Worm (Caenorhabditis elegans) whole organism, young adult: ENCODE measurements around the gene paqr-3.

Experiments used
- B0019.2 ChIP-seq: fragments of 200-800 bp; sonication (Bioruptor generic); conservative IDR thresholded peaks from 2 replicates; pipeline ENCODE4 v1.3.6; 2022; ENCODE audit warnings: missing genetic modification reagents, missing genetic modification characterization, missing compliant biosample characterization
- B0035.1 ChIP-seq: sonication (generic microtip); optimal IDR thresholded peaks from 2 replicates; lab custom pipeline; 2016; ENCODE audit warnings: missing genetic modification characterization, mild to moderate bottlenecking, missing compliant biosample characterization, missing genotype, missing genetic modification reagents
- F55B11.4 ChIP-seq: sonication (generic microtip); optimal IDR thresholded peaks from 2 replicates; lab custom pipeline; 2016; ENCODE audit warnings: missing compliant biosample characterization, missing genetic modification characterization, borderline replicate concordance; ENCODE audit not compliant: insufficient read depth
- T26A5.8 ChIP-seq: sonication (generic microtip); optimal IDR thresholded peaks from 2 replicates; lab custom pipeline; 2016; ENCODE audit warnings: missing genetic modification characterization, missing compliant biosample characterization
- ceh-79 ChIP-seq: sonication (generic microtip); optimal IDR thresholded peaks from 2 replicates; lab custom pipeline; 2017; ENCODE audit warnings: mild to moderate bottlenecking, missing genetic modification characterization, missing compliant biosample characterization
- ceh-91 ChIP-seq: fragments of 200-800 bp; sonication (Bioruptor generic); IDR thresholded peaks from 2 replicates; pipeline ENCODE4 v1.3.6; 2022; ENCODE audit warnings: missing genetic modification reagents, missing genetic modification characterization, missing compliant biosample characterization
- lin-40 ChIP-seq: sonication (generic microtip); optimal IDR thresholded peaks from 2 replicates; lab custom pipeline; 2016; ENCODE audit warnings: missing genetic modification characterization, mild to moderate bottlenecking, missing compliant biosample characterization, missing genotype, missing genetic modification reagents
- lir-1 ChIP-seq: fragments of 200-800 bp; sonication (Bioruptor generic); conservative IDR thresholded peaks from 2 replicates; pipeline ENCODE4 v1.3.6; 2022; ENCODE audit warnings: missing genetic modification reagents, missing genetic modification characterization, missing compliant biosample characterization
- unc-62 ChIP-seq: fragments of 150-350 bp; optimal IDR thresholded peaks from 2 replicates; lab custom pipeline; 2014; ENCODE audit warnings: missing biosample characterization, missing genetic modification reagents, missing genetic modification characterization
- ztf-28 ChIP-seq: fragments of 200-800 bp; sonication (Bioruptor generic); IDR thresholded peaks from 2 replicates; pipeline ENCODE4 v1.3.6; 2022; ENCODE audit warnings: missing genetic modification reagents, missing genetic modification characterization, missing compliant biosample characterization

ce11 chrIV:14423194-14423593, 39.7 kb upstream of the paqr-3 start, which contains the start of gene F55B11.2:
- TF ChIP-seq T26A5.8 (no peak), ceh-79 (tag; lab: Kevin White, UChicago) (no peak), B0019.2 (no peak), unc-62 (GFP tag; lab: Kevin White, UChicago) (no peak), lir-1 (no peak), lin-40 (tag; lab: Kevin White, UChicago) (no peak), B0035.1 (no peak), ceh-91 (GFP tag; lab: Robert Waterston, UW) (no peak), ztf-28 (GFP tag; lab: Robert Waterston, UW) (no peak), F55B11.4 (tag; lab: Kevin White, UChicago) (no peak)
